Fruit fly (Drosophila melanogaster): Measurements from ENCODE around the gene sd.

The sd gene

DNA sequence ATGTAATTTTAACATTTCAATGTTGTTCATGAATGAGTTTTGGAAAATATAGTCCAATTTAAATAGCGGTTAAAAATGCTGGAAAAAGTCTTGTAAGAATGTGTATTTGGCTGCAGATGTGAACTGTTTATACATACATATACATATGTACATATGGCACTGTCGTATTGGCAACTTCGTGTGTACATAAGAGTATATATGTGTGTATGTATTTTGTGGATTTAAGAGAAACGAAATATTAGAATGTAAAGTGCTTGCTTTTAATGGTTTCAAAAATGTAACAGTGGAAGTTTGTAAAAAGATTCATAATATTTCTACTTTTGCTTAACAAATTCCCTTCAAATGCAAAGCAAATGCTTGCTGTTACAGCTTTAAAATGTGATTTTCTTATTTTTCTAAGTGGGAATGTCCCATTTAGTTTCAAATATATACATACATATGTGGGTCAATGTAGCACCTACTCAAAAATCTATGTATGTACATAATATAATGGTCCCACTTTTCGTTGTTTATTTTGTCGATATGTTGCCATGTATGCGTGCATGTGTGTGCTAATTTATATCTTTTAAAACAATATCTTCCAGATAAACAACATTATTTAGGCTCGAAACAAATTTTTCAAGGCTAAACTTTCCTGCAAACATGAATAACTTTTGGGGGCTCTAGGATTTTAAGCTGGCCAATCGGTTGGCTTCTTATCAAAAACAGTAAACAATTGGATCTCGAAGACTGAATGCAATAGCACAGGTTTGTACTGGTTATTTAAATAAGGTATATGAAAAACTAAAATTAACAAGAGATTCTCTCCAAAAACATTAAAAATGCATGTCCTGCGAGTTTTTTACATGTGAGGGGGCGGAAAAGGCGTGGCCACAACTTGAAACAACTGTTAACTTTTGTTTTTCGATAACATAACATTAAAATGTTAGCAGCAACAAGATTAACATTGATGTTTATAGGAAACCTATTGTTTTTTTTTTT lies 66.9 kb downstream of the sd start (continued):
- TF ChIP-seq CG8388 (GFP tag; optimal IDR thresholded peaks at IDR 0.05), result no peak
- TF ChIP-seq CG31441 (GFP tag; IDR thresholded peaks at IDR 0.05), result no peak
- no peak for TF ChIP-seq Ets65A (GFP tag)
- TF ChIP-seq org-1 (GFP tag; optimal IDR thresholded peaks at IDR 0.05), result peak; percentile 62
- no peak for TF ChIP-seq fd102C (GFP tag; optimal IDR thresholded peaks at IDR 0.05)
- TF ChIP-seq CG14667 (GFP tag; IDR thresholded peaks at IDR 0.05), result no peak
- TF ChIP-seq zfh2 (GFP tag; optimal IDR thresholded peaks at IDR 0.05), result peak; percentile 1
- no peak for TF ChIP-seq corto (GFP tag; optimal IDR thresholded peaks at IDR 0.05)
- peak; percentile 87 for TF ChIP-seq sens (GFP tag)
- TF ChIP-seq Dip3 (GFP tag; optimal IDR thresholded peaks at IDR 0.05), result peak; percentile 35
- TF ChIP-seq CG14965 (GFP tag; optimal IDR thresholded peaks at IDR 0.05; ENCODE audit: borderline replicate concordance), result no peak
- TF ChIP-seq Med (GFP tag), result peak; percentile 92
- no peak for TF ChIP-seq CG4617 (GFP tag; optimal IDR thresholded peaks at IDR 0.05; ENCODE audit: borderline replicate concordance)
- peak; percentile 31 for TF ChIP-seq Side (GFP tag; optimal IDR thresholded peaks at IDR 0.05)
- no peak for TF ChIP-seq CG34422 (GFP tag; IDR thresholded peaks at IDR 0.05)
- no peak for TF ChIP-seq CG7839 (tag; optimal IDR thresholded peaks at IDR 0.05)
- no peak for TF ChIP-seq zf30C (GFP tag; optimal IDR thresholded peaks at IDR 0.05)
- no peak for TF ChIP-seq stc (GFP tag; IDR thresholded peaks at IDR 0.05)
- no peak for TF ChIP-seq exex (tag; optimal IDR thresholded peaks at IDR 0.05)
- TF ChIP-seq Dip2 (GFP tag; IDR thresholded peaks at IDR 0.05), result no peak
- TF ChIP-seq CG4360 (GFP tag; IDR thresholded peaks at IDR 0.05), result 0 out of 2 replicates have a peak, but pooled peaks have one; percentile 25
- TF ChIP-seq grn (GFP tag; optimal IDR thresholded peaks at IDR 0.05), result peak; percentile 48
- TF ChIP-seq Rx (GFP tag; IDR thresholded peaks at IDR 0.05), result no peak
- TF ChIP-seq gfzf (GFP tag; optimal IDR thresholded peaks at IDR 0.05), result no peak
- TF ChIP-seq Myb (GFP tag; optimal IDR thresholded peaks at IDR 0.05), result peak; percentile 15
- TF ChIP-seq sd (tag; optimal IDR thresholded peaks at IDR 0.05), result no peak
- TF ChIP-seq kah (GFP tag; optimal IDR thresholded peaks at IDR 0.05), result peak; percentile 71
- TF ChIP-seq NC2β (GFP tag; optimal IDR thresholded peaks at IDR 0.05), result peak; percentile 28
- no peak for TF ChIP-seq vfl (GFP tag; optimal IDR thresholded peaks at IDR 0.05)
- peak; percentile 47; the same call in 1 of the 2 replicates for TF ChIP-seq HLH3B (GFP tag; IDR thresholded peaks at IDR 0.05)
- no peak for TF ChIP-seq lov (optimal IDR thresholded peaks at IDR 0.05)
- no peak for TF ChIP-seq lov (GFP tag; IDR thresholded peaks at IDR 0.05)
- peak; percentile 92 for TF ChIP-seq CG34376 (GFP tag; optimal IDR thresholded peaks at IDR 0.05)
- TF ChIP-seq z (GFP tag; IDR thresholded peaks at IDR 0.05), result no peak
- peak; percentile 65 for TF ChIP-seq CG18619 (GFP tag; optimal IDR thresholded peaks at IDR 0.05)
- TF ChIP-seq dmrt99B (tag; optimal IDR thresholded peaks at IDR 0.05), result no peak
- peak; percentile 32 for TF ChIP-seq CG13775 (GFP tag; optimal IDR thresholded peaks at IDR 0.05)
- peak; percentile 69 for TF ChIP-seq CG7556 (GFP tag; optimal IDR thresholded peaks at IDR 0.05)
- TF ChIP-seq fru (optimal IDR thresholded peaks at IDR 0.05), result no peak
- TF ChIP-seq CG8765 (GFP tag; IDR thresholded peaks at IDR 0.05), result no peak
- TF ChIP-seq CG42726 (GFP tag; IDR thresholded peaks at IDR 0.05; ENCODE audit: partially characterized antibody), result no peak
- no peak for TF ChIP-seq CG10543 (GFP tag; optimal IDR thresholded peaks at IDR 0.05)
- no peak for TF ChIP-seq CG30431 (GFP tag; optimal IDR thresholded peaks at IDR 0.05)
- TF ChIP-seq Antp (GFP tag; optimal IDR thresholded peaks at IDR 0.05), result no peak
- TF ChIP-seq MBD-R2 (GFP tag; IDR thresholded peaks at IDR 0.05), result no peak
- peak in 1 of 2 experiments; percentile 3 for TF ChIP-seq chif (GFP tag; optimal IDR thresholded peaks at IDR 0.05)
- TF ChIP-seq ato (GFP tag; IDR thresholded peaks at IDR 0.05; ENCODE audit: partially characterized antibody), result no peak
- TF ChIP-seq run (tag; optimal IDR thresholded peaks at IDR 0.05), result no peak
- no peak for TF ChIP-seq CG34224 (GFP tag; IDR thresholded peaks at IDR 0.05; ENCODE audit: partially characterized antibody)
- TF ChIP-seq CG18599 (GFP tag; optimal IDR thresholded peaks at IDR 0.05), result no peak
